Fruit fly (Drosophila melanogaster) Kc167 (cell line): ENCODE results near the gene CG43318.

Experiments used
- Myc ChIP-seq: fragments of >200 bp; optimal IDR thresholded peaks from 2 replicates; lab custom pipeline; 2017; ENCODE audit warnings: missing external identifiers
- Sin3A ChIP-seq: fragments of >200 bp; optimal IDR thresholded peaks from 2 replicates; lab custom pipeline; 2018; ENCODE audit warnings: missing external identifiers
- h ChIP-seq: fragments of >200 bp; optimal IDR thresholded peaks from 3 replicates; lab custom pipeline; 2018; ENCODE audit warnings: missing external identifiers
- insv ChIP-seq: fragments of >200 bp; optimal IDR thresholded peaks from 3 replicates; lab custom pipeline; 2018; ENCODE audit warnings: missing external identifiers
- psq ChIP-seq: fragments of >200 bp; optimal IDR thresholded peaks from 2 replicates; lab custom pipeline; 2017; ENCODE audit warnings: missing external identifiers
- ttk ChIP-seq: sonication (Bioruptor generic); optimal IDR thresholded peaks from 2 replicates; lab custom pipeline; 2017; ENCODE audit warnings: missing external identifiers

The CG43318 gene

DNA sequence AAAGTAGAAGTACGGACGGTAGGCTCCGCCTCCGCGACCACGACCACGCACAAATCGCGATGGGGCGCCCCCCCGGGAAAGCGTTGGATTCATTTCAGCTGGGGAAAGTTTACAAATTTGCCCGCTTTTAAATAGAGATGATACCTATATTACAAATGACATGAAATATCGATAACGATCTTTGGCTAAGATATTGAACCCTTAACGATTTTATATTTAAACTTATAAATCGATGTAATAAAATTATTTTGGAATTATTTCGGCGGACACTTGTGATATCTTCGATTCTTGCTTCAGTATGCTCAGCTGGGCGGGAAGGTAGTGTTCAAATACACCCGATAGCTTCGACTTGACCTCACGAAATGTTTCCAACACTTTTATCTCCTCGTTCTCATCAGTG is 707 bp downstream of the CG43318 start, which contains the start of gene rec:
Gene rec (minus strand): TSS at position 108 of the 400 bp plus-strand sequence.
- TF ChIP-seq h (lab: Kevin White, UChicago) (no peak), psq (lab: Kevin White, UChicago) (no peak), insv (lab: Kevin White, UChicago) (no peak), Myc (no peak), Sin3A (lab: Kevin White, UChicago) (no peak), ttk (lab: Kevin White, UChicago) (no peak)

DNA sequence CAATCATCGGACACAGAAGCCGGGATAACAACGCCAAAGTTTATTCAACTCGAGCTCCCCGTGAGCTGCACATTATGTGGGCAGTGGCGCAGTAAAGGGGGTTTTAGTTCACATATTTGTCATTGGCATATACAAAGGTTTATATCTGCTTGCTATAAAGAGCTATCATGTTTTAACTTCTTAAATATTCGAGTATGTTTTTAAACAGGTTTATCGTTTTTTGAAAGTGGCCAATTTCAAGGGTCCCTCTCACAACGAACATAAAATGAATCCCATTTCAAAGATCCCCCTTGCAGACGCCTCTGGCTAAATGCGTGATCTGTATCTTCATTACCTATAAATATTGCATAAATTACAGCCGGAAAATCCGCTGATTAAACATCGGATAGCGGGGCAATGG is 5.7 kb downstream of the CG43318 start:
- TF ChIP-seq insv (lab: Kevin White, UChicago) (no peak), h (lab: Kevin White, UChicago) (no peak), Myc (no peak), psq (lab: Kevin White, UChicago) (no peak), ttk (lab: Kevin White, UChicago) (no peak), Sin3A (lab: Kevin White, UChicago) (no peak)

DNA sequence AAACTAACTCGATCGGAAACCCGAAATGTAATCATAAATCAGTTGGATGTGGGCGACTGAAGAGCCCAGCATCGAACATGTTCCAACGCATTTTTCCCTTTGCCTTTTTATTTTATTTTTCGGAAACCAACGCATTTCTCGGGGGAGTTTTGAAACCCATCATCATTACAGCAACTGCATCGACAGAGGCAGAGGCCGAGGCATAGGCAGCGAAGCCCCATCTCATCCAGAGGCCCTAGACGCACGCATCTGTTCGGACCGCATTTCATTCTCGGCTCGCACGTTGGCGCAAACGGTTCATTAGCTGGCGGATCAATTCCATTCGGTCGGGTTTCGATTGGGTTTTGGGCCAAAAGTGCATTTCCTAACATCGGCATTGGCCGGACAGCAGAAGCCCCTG is 7.7 kb downstream of the CG43318 start, which contains the start of gene CG4576:
Gene CG4576 (plus strand): TSS at position 227 of the 400 bp plus-strand sequence.
- TF ChIP-seq insv (lab: Kevin White, UChicago) = no peak
- TF ChIP-seq psq (lab: Kevin White, UChicago) = no peak
- no peak for TF ChIP-seq h (lab: Kevin White, UChicago)

DNA sequence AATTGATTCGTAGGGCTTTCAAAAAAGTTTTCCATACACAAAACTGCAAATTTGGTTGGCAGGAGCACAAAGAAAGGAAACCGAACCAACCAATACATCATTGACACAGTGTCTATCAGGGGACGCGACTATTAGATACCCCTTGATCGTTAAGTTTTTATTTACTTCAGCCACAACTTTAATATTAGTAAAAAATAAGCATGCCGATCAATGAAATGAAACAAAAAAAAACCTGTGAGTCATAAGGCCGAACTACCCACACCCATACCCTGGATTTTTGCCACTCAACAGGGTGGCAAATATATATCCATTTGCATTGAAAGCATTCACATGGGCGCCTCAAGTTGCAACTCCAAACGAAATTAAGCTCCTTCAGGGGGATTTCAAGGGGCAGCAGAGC is 17.0 kb downstream of the CG43318 start:
- TF ChIP-seq h (lab: Kevin White, UChicago) = no peak
- TF ChIP-seq Myc = no peak

DNA sequence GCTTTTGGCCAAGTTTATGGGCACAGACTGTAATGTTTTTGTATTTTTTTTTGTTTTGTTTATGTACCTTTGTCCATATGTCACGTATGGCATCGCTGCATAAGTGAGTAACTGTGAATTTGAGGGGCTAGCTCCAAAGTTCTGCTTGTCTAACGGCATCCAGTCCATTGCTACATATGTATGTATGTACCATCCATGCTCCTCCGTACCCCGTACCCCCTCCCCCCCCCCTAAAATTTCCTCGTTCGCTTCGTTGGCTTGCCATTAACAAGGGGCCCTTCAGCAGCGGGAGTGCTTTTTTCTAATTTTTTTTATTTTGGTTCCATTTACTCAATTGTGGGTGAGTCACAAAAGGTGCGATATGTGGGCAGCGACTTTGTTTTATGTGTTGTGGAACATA is 19.1 kb downstream of the CG43318 start:
- no peak for TF ChIP-seq psq (lab: Kevin White, UChicago)
- TF ChIP-seq ttk (lab: Kevin White, UChicago) = no peak
- no peak for TF ChIP-seq Myc
- TF ChIP-seq h (lab: Kevin White, UChicago) = no peak
- TF ChIP-seq insv (lab: Kevin White, UChicago) = no peak
- no peak for TF ChIP-seq Sin3A (lab: Kevin White, UChicago)

DNA sequence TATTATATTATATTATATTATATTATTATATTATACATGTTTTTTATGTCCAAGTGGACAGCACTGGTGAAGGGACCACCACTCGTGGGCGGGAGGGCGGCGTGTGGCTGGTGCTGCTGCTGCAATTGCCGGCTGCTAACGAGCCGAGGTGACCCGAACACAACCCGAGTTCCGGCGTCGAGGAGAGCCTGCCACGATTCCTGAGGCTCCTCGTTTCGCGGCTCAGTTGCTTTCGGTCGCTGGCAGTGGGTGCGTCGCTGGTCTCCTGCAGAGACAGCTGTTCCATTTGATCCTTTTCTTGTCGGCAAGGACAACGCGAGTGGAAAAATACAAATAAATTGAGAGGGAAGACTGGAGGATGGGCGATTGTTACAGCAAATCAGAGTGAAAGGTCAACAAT is 22.9 kb downstream of the CG43318 start:
- TF ChIP-seq psq (lab: Kevin White, UChicago) = no peak
- TF ChIP-seq h (lab: Kevin White, UChicago) = no peak
- no peak for TF ChIP-seq Myc
- no peak for TF ChIP-seq ttk (lab: Kevin White, UChicago)
- no peak for TF ChIP-seq Sin3A (lab: Kevin White, UChicago)
- no peak for TF ChIP-seq insv (lab: Kevin White, UChicago)

DNA sequence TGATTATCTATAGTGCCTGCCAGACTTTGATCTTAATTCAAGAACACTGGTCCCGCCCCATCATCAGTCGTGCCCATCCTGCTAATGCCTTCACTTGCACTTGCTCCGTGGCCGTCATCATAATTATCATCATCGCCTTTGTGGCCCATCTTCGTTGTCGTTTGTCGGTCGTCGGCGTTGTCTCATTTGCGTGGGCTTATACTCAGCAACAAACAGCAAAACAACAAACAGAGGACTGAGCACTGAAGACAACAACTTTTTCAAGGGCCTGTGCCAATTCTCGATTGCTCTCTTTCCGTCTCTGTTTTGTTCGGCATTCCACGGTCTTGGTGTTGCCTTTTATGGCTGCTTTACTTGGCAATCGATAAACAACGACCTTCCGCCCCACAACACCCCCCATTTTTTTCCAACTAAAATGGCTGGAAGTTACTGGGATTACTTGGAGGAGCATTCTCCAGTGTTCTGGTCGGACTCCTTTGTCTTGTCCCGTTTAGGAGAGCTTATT is 25.3 kb downstream of the CG43318 start:
- no peak for TF ChIP-seq ttk (lab: Kevin White, UChicago)
- TF ChIP-seq Sin3A (lab: Kevin White, UChicago) = no peak

DNA sequence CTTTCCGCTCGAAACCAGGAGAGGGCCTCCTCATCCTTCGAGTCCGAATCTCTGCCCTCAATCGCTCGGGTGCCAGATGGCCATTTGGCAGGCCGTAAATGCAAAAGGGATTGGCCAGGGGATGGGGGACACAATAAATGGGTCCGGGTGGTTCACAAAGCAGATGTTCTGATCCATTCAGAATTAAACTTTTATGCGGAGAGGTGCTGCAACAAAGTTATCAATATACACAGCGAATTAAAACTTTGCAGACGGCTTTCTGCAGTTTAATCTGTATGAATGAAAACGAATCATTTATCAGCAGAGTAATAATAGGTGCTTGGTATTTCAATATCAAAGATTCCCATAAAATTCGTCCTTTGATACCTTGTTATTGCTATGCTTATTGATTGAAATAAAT is 25.9 kb downstream of the CG43318 start:
- TF ChIP-seq Sin3A (lab: Kevin White, UChicago) (no peak), h (lab: Kevin White, UChicago) (no peak), psq (lab: Kevin White, UChicago) (no peak), Myc (no peak), ttk (lab: Kevin White, UChicago) (no peak), insv (lab: Kevin White, UChicago) (no peak)

DNA sequence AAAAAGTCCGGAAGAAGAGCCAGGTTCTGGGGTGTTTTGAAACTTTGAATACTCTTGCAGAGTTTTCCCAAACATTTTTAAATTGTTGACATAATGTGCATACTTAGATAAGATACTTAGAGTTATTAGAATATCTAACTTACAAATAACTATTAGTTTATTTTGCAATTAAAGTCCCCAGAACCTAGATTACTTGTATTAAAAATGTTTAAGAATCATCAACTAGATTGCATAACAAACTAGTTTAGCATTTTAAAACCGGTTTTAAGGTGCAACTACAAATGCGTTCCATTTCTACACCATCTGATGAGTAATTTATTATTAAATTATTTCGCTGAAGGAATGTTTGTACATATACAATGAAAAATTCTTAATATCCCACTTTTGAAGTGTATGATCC is 26.9 kb downstream of the CG43318 start:
- no peak for TF ChIP-seq insv (lab: Kevin White, UChicago)
- TF ChIP-seq Myc = no peak
- no peak for TF ChIP-seq h (lab: Kevin White, UChicago)
- no peak for TF ChIP-seq Sin3A (lab: Kevin White, UChicago)
- no peak for TF ChIP-seq ttk (lab: Kevin White, UChicago)
- TF ChIP-seq psq (lab: Kevin White, UChicago) = no peak

DNA sequence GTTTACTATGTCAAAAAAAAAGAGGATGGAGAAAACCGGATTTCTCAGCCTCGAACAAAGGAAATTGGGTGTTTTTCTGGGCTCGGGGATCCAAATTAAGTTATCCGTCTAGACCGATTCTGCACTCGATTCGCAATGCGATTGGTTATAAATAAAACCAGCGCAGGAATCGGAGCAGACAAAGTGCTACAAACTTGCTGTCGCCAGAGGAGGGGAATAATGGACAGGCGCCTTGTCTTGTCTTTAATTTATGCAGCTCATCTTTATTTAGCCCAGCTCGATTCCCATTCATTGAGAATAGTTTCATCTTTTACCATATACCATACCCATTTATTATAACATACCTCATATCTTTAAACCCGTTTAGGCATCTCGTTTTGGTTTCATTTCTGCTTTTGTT is 28.6 kb downstream of the CG43318 start:
- TF ChIP-seq Sin3A (lab: Kevin White, UChicago) (no peak), h (lab: Kevin White, UChicago) (no peak), insv (lab: Kevin White, UChicago) (no peak), ttk (lab: Kevin White, UChicago) (no peak), psq (lab: Kevin White, UChicago) (no peak), Myc (no peak)

DNA sequence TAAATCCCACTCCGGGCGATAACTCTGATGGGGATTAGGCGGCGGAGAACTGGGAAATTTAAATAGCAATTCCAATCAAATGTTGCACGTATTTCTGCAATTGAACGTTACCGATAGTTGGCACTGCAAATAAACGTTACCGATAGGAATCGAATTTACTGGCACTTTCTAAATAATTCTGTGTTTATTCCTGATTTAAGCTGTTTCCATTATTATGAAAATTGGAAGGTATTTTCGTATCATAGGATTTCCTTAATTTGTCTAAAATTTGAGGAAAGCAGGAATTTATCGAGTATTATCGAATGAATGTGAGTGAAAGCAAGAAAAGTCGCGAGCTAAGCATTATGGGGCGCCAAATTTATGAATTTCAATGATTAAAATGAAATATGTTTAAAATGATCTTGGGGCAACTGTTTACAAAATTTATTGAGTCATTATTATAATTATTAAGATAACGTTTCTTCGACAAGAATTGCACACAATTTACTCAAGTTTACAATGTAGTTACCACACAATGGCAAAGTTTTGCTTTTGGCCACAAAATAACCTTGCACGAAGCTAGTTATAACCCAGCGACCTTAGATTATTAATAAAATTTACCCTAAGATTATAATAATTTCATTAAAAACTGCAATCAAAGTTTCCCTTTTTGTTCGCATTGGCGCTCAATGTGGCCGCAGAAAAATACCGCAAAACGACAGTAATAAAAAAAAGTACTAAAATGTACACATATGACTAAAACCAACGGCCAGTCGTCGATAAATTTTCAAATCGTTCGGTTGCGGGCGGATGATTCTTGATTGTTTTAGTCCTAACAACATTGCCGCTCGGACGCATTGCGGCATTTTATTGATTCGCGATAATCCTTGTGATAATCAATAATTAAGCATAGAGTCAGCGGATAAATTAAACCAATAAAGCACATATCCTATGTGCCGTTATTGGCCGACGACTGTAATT is 29.4 kb downstream of the CG43318 start, which contains the start of gene alpha-Man-IIb:
Gene alpha-Man-IIb (plus strand): TSS at position 747 of the 960 bp plus-strand sequence.
- no peak for TF ChIP-seq insv (lab: Kevin White, UChicago)
- peak; percentile 74 for TF ChIP-seq psq (lab: Kevin White, UChicago)
- TF ChIP-seq Myc = no peak

DNA sequence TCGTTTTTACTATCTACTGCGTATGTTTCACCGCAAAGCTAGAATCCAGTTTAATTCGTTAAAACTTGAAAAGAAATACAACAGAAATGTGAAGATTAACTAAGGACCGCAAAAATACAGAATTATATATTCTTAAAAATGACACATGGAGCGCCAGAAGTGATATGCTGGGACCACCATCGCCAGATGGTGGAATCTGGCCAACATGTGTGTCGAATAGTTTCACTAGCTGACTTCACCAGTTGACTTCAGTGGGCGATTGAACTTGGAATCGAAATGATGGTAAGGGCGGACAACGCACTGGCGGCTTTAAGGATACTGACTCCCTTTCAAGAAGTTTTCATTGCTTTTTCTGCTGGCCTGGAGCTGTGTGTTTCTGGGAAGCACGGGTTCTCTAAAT is 31.2 kb downstream of the CG43318 start, which contains the start of gene CG9593:
Gene CG9593 (plus strand): TSS at position 270 of the 400 bp plus-strand sequence.
- TF ChIP-seq Myc (no peak), Sin3A (lab: Kevin White, UChicago) (no peak), insv (lab: Kevin White, UChicago) (no peak), h (lab: Kevin White, UChicago) (no peak), psq (lab: Kevin White, UChicago) (no peak), ttk (lab: Kevin White, UChicago) (no peak)
